Fruit fly (Drosophila melanogaster): ENCODE measurements around the gene CG18563.

- no peak for TF ChIP-seq gl (tag; optimal IDR thresholded peaks at IDR 0.05)
- no peak for TF ChIP-seq CG32121 (GFP tag; IDR thresholded peaks at IDR 0.05)
- no peak for TF ChIP-seq Ets98B (GFP tag; IDR thresholded peaks at IDR 0.05)
- no peak for TF ChIP-seq CG15710 (tag; optimal IDR thresholded peaks at IDR 0.05)
- no peak for TF ChIP-seq CG4496 (GFP tag; IDR thresholded peaks at IDR 0.05)
These were observed 34.8 kb upstream of the CG18563 start for dm6 chr2L:17492680-17493079.

Measured in whole organism, pupa.